Fruit fly (Drosophila melanogaster): ENCODE data around the gene CG12708.

dm6 chrX:15631465-15631864, 43.8 kb upstream of the CG12708 start:
- no peak for TF ChIP-seq Sox14 (GFP tag; optimal IDR thresholded peaks at IDR 0.05)
- TF ChIP-seq CG9139 (GFP tag; optimal IDR thresholded peaks at IDR 0.05) = no peak
- TF ChIP-seq Blimp-1 (GFP tag; optimal IDR thresholded peaks at IDR 0.05) = no peak
- no peak for TF ChIP-seq net (GFP tag; optimal IDR thresholded peaks at IDR 0.05)
